Worm (Caenorhabditis elegans) whole organism, L3 larva: ENCODE measurements around the gene krr-1.

Experiments
- mml-1 ChIP-seq: fragments of 150-350 bp; sonication (generic microtip); optimal IDR thresholded peaks from 3 replicates; lab custom pipeline; 2014; ENCODE audit warnings: missing biosample characterization, missing genetic modification characterization
- nhr-11 ChIP-seq: fragments of 150-350 bp; optimal IDR thresholded peaks from 2 replicates; lab custom pipeline; 2014; ENCODE audit warnings: missing biosample characterization, missing genetic modification characterization
- nhr-237 ChIP-seq: fragments of 150-350 bp; optimal IDR thresholded peaks from 2 replicates; lab custom pipeline; 2014; ENCODE audit warnings: missing biosample characterization, missing genetic modification characterization
- nhr-76 ChIP-seq: fragments of 150-350 bp; sonication (generic microtip); optimal IDR thresholded peaks from 5 replicates; lab custom pipeline; 2014; ENCODE audit warnings: missing biosample characterization, missing genetic modification characterization
- nhr-77 ChIP-seq: fragments of 150-350 bp; optimal IDR thresholded peaks from 2 replicates; lab custom pipeline; 2014; ENCODE audit warnings: missing biosample characterization, missing genetic modification characterization
- pha-4 ChIP-seq: fragments of 150-350 bp; optimal IDR thresholded peaks from 2 replicates; lab custom pipeline; 2014; ENCODE audit warnings: missing biosample characterization, missing genetic modification reagents, missing genetic modification characterization
- tbx-2 ChIP-seq: sonication (generic microtip); optimal IDR thresholded peaks from 2 replicates; lab custom pipeline; 2016; ENCODE audit warnings: mild to moderate bottlenecking, missing genetic modification characterization, missing compliant biosample characterization
- ztf-4 ChIP-seq: fragments of 150-350 bp; optimal IDR thresholded peaks from 2 replicates; lab custom pipeline; 2014; ENCODE audit warnings: missing biosample characterization, missing genetic modification characterization

ce11 chrV:7248227-7248953 is 17.4 kb downstream of the krr-1 start:
- TF ChIP-seq pha-4 (tag; lab: Kevin White, UChicago) (no peak), ztf-4 (tag; lab: Kevin White, UChicago) (no peak), nhr-76 (tag; lab: Kevin White, UChicago) (no peak), nhr-77 (tag; lab: Kevin White, UChicago) (no peak), tbx-2 (tag; lab: Kevin White, UChicago) (no peak), nhr-11 (tag; lab: Kevin White, UChicago) (no peak), nhr-237 (tag; lab: Kevin White, UChicago) (no peak), mml-1 (tag; lab: Kevin White, UChicago) (no peak)
